Worm (Caenorhabditis elegans) whole organism, L4/young adult: ENCODE data around the gene srbc-1.

Source experiments
- W03F9.2 ChIP-seq: fragments of 150-350 bp; optimal IDR thresholded peaks from 2 replicates; lab custom pipeline; 2014; ENCODE audit warnings: missing biosample characterization, missing genetic modification characterization
- dao-5 ChIP-seq: sonication (generic microtip); optimal IDR thresholded peaks from 2 replicates; lab custom pipeline; 2016; ENCODE audit warnings: missing genotype, missing genetic modification characterization, moderate library complexity, missing compliant biosample characterization
- him-1 ChIP-seq: sonication (generic microtip); optimal IDR thresholded peaks from 2 replicates; lab custom pipeline; 2016; ENCODE audit warnings: missing genotype, missing genetic modification reagents, missing genetic modification characterization, missing compliant biosample characterization

- TF ChIP-seq W03F9.2: no peak
- TF ChIP-seq dao-5 (tag; lab: Kevin White, UChicago): no peak
- TF ChIP-seq him-1 (tag; lab: Kevin White, UChicago): no peak
Observed at ce11 chrV:3250153-3250552, 51.6 kb downstream of the srbc-1 start, which contains the start of gene T28A11.13.
